Worm (Caenorhabditis elegans) whole organism, late embryonic: ENCODE data around the gene nhr-221.
A peak's percentile ranks its signal among the peaks of the same experiment; 100 is the strongest.
"Not testable (repeated sequence)": the region's sequence is repeated elsewhere in the genome, so short reads cannot be mapped to it uniquely, and the experiment has no call there.

Source experiments
- C08G9.2 ChIP-seq: sonication (generic microtip); optimal IDR thresholded peaks from 2 replicates; lab custom pipeline; 2016; ENCODE audit warnings: mild to moderate bottlenecking, missing genetic modification characterization, moderate library complexity, missing compliant biosample characterization
- C38D4.7 ChIP-seq: fragments of 200-800 bp; sonication (Bioruptor generic); optimal IDR thresholded peaks from 2 replicates; lab custom pipeline; 2018; ENCODE audit warnings: mild to moderate bottlenecking, missing genetic modification characterization, moderate library complexity, missing compliant biosample characterization
- F13H6.1 ChIP-seq: sonication (generic microtip); optimal IDR thresholded peaks from 2 replicates; lab custom pipeline; 2016; ENCODE audit warnings: missing genetic modification characterization, missing compliant biosample characterization
- T23F11.4 ChIP-seq: fragments of 200-800 bp; sonication (Bioruptor generic); optimal IDR thresholded peaks from 2 replicates; lab custom pipeline; 2018; ENCODE audit warnings: mild to moderate bottlenecking, missing genetic modification characterization, missing compliant biosample characterization
- ceh-14 ChIP-seq: sonication (generic microtip); optimal IDR thresholded peaks from 2 replicates; lab custom pipeline; 2016; ENCODE audit warnings: missing genotype, missing genetic modification characterization, missing compliant biosample characterization
- ceh-2 ChIP-seq: sonication (generic microtip); optimal IDR thresholded peaks from 2 replicates; lab custom pipeline; 2016; ENCODE audit warnings: missing genotype, missing genetic modification characterization, missing compliant biosample characterization
- ceh-22 ChIP-seq: sonication (generic microtip); optimal IDR thresholded peaks from 2 replicates; lab custom pipeline; 2017; ENCODE audit warnings: missing biosample characterization, missing genetic modification characterization
- ceh-31 ChIP-seq: sonication (generic microtip); optimal IDR thresholded peaks from 2 replicates; lab custom pipeline; 2016; ENCODE audit warnings: missing genetic modification characterization, missing compliant biosample characterization
- ceh-48 ChIP-seq: sonication (generic microtip); optimal IDR thresholded peaks from 2 replicates; lab custom pipeline; 2016; ENCODE audit warnings: missing genetic modification characterization, inconsistent platforms, missing compliant biosample characterization
- che-1 ChIP-seq: sonication (generic microtip); optimal IDR thresholded peaks from 2 replicates; lab custom pipeline; 2016; ENCODE audit warnings: mild to moderate bottlenecking, missing genetic modification characterization, missing compliant biosample characterization
- elt-2 ChIP-seq: sonication (generic microtip); optimal IDR thresholded peaks from 2 replicates; lab custom pipeline; 2016; ENCODE audit warnings: missing genetic modification reagents, missing genetic modification characterization, missing compliant biosample characterization
- ets-4 ChIP-seq: sonication (generic microtip); optimal IDR thresholded peaks from 2 replicates; lab custom pipeline; 2016; ENCODE audit warnings: missing genetic modification characterization, missing compliant biosample characterization
- fax-1 ChIP-seq: sonication (generic microtip); optimal IDR thresholded peaks from 2 replicates; lab custom pipeline; 2016; ENCODE audit warnings: missing genotype, missing genetic modification characterization, missing compliant biosample characterization
- fkh-6 ChIP-seq: sonication (generic microtip); optimal IDR thresholded peaks from 2 replicates; lab custom pipeline; 2016; ENCODE audit warnings: missing genetic modification characterization, missing compliant biosample characterization
- gmeb-2 ChIP-seq: sonication (generic microtip); optimal IDR thresholded peaks from 2 replicates; lab custom pipeline; 2016; ENCODE audit warnings: missing genetic modification characterization, inconsistent platforms, missing compliant biosample characterization
- hlh-13 ChIP-seq: fragments of 200-800 bp; sonication (Bioruptor generic); optimal IDR thresholded peaks from 2 replicates; lab custom pipeline; 2018; ENCODE audit warnings: mild to moderate bottlenecking, missing genetic modification characterization, missing compliant biosample characterization
- hlh-6 ChIP-seq: sonication (generic microtip); optimal IDR thresholded peaks from 2 replicates; lab custom pipeline; 2016; ENCODE audit warnings: missing genotype, missing genetic modification characterization, missing compliant biosample characterization
- hlh-8 ChIP-seq: sonication (generic microtip); optimal IDR thresholded peaks from 2 replicates; lab custom pipeline; 2016; ENCODE audit warnings: missing genotype, missing genetic modification characterization, missing compliant biosample characterization
- lim-6 ChIP-seq: sonication (generic microtip); optimal IDR thresholded peaks from 2 replicates; lab custom pipeline; 2016; ENCODE audit warnings: missing genetic modification characterization, missing compliant biosample characterization
- madf-2 ChIP-seq: sonication (generic microtip); optimal IDR thresholded peaks from 2 replicates; lab custom pipeline; 2017; ENCODE audit warnings: missing genetic modification characterization, missing compliant biosample characterization
- mec-3 ChIP-seq: sonication (generic microtip); optimal IDR thresholded peaks from 2 replicates; lab custom pipeline; 2016; ENCODE audit warnings: borderline replicate concordance, missing genetic modification characterization, missing compliant biosample characterization
- nfya-1 ChIP-seq: sonication (generic microtip); optimal IDR thresholded peaks from 2 replicates; lab custom pipeline; 2017; ENCODE audit warnings: missing genetic modification characterization, mild to moderate bottlenecking, missing compliant biosample characterization, antibody characterized with exemption, moderate library complexity
- nhr-11 ChIP-seq: fragments of 150-350 bp; optimal IDR thresholded peaks from 2 replicates; lab custom pipeline; 2014; ENCODE audit warnings: missing biosample characterization, missing genetic modification characterization
- npax-4 ChIP-seq: sonication (generic microtip); optimal IDR thresholded peaks from 2 replicates; lab custom pipeline; 2016; ENCODE audit warnings: missing genetic modification characterization, missing compliant biosample characterization
- odd-2 ChIP-seq: sonication (generic microtip); optimal IDR thresholded peaks from 2 replicates; lab custom pipeline; 2017; ENCODE audit warnings: antibody characterized with exemption, mild to moderate bottlenecking, missing genetic modification characterization, missing compliant biosample characterization
- pag-3 ChIP-seq: sonication (generic microtip); optimal IDR thresholded peaks from 2 replicates; lab custom pipeline; 2016; ENCODE audit warnings: missing compliant biosample characterization, missing genetic modification characterization, borderline replicate concordance
- pha-2 ChIP-seq: sonication (generic microtip); optimal IDR thresholded peaks from 2 replicates; lab custom pipeline; 2017; ENCODE audit warnings: mild to moderate bottlenecking, missing genetic modification characterization, missing compliant biosample characterization
- pha-4 ChIP-seq: fragments of 150-350 bp; optimal IDR thresholded peaks from 2 replicates; lab custom pipeline; 2018; ENCODE audit warnings: missing biosample characterization, missing genetic modification reagents, missing genetic modification characterization
- ref-2 ChIP-seq: sonication (generic microtip); optimal IDR thresholded peaks from 2 replicates; lab custom pipeline; 2016; ENCODE audit warnings: missing genetic modification characterization, missing compliant biosample characterization
- sdc-2 ChIP-seq: sonication (generic microtip); optimal IDR thresholded peaks from 2 replicates; lab custom pipeline; 2016; ENCODE audit warnings: missing genotype, missing genetic modification characterization, missing compliant biosample characterization
- sox-4 ChIP-seq: sonication (generic microtip); optimal IDR thresholded peaks from 2 replicates; lab custom pipeline; 2017; ENCODE audit warnings: mild to moderate bottlenecking, missing genetic modification characterization, inconsistent platforms, missing compliant biosample characterization
- syd-9 ChIP-seq: sonication (generic microtip); optimal IDR thresholded peaks from 2 replicates; lab custom pipeline; 2016; ENCODE audit warnings: mild to moderate bottlenecking, missing genetic modification characterization, moderate library complexity, missing compliant biosample characterization
- tbx-2 ChIP-seq: sonication (generic microtip); optimal IDR thresholded peaks from 2 replicates; lab custom pipeline; 2016; ENCODE audit warnings: missing genetic modification characterization, missing compliant biosample characterization
- unc-42 ChIP-seq: sonication (generic microtip); optimal IDR thresholded peaks from 2 replicates; lab custom pipeline; 2016; ENCODE audit warnings: missing genotype, missing genetic modification characterization, missing compliant biosample characterization
- unc-86 ChIP-seq: sonication (generic microtip); optimal IDR thresholded peaks from 2 replicates; lab custom pipeline; 2016; ENCODE audit warnings: missing genetic modification characterization, missing compliant biosample characterization
- ztf-16 ChIP-seq: sonication (generic microtip); optimal IDR thresholded peaks from 2 replicates; lab custom pipeline; 2017; ENCODE audit warnings: missing genetic modification characterization, missing compliant biosample characterization

nhr-221 gene

DNA sequence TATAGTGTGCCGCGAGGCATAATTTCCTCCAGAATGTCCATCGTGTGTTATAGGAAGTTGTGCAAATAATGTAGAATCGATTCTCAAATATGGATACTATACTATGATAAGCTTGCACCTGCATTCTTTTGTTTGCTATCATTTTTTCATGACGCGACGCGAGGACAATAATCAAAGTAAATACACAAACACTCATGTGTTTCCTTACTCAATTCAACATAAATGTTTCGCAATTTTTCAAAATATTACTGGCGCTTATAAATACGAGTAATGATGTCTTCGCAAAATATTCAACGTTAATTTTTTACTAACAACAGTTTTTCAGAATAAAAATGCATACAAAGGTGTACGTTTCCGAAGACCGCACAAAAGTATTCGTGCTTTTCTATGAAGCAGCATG is 11.9 kb downstream of the nhr-221 start, which contains the start of gene irg-1:
Gene irg-1 (plus strand): TSS at position 326 of the 400 bp plus-strand sequence.
- TF ChIP-seq lim-6 = no peak
- TF ChIP-seq ceh-14 (tag; lab: Kevin White, UChicago) = no peak
- TF ChIP-seq, all 69 proteins: peak for 0

DNA sequence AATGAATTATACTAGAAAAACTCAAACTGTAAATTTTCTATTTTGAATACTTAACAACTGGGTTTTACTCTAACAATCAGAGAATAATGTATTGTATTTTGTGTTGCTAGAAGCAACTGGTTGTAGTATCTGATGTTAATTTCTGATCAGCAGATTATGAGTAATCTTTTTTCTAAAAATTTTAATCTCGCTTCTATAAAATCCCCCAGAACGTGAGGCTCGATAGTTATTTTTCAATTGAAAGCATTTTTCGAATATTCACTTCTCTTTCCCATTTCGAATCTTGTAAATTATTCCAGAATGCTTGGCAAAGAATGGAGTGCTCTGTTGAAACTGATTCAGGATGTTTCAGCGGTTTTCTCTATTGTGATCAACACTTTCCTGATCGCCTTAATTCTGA is 17.3 kb downstream of the nhr-221 start, which contains the start of gene str-227:
Gene str-227 (plus strand): TSS at position 301 of the 400 bp plus-strand sequence.
- no peak for TF ChIP-seq madf-2 (tag; lab: Kevin White, UChicago)
- TF ChIP-seq ets-4 (tag; lab: Kevin White, UChicago) = no peak
- no peak for TF ChIP-seq ceh-22
- TF ChIP-seq fax-1 (tag; lab: Kevin White, UChicago) = no peak

DNA sequence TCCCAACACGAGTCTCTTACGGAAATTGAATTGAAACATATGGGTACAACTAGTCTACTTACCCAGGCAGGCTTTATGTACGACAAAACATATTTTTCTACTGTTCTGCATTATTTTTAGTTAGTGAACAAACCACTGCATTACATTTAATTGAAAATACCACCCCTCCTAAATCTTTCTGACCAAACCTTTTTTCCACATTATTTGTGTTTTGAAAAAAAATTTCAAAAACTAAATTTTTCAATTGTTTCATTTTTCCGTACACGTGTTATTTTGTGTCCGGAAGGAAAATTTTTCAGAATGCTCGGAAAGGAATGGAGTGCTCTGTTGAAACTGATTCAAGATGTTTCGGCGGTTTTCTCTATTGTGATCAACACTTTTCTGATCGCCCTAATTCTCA is 22.8 kb downstream of the nhr-221 start, which contains the start of gene str-226:
Gene str-226 (plus strand): TSS at position 301 of the 400 bp plus-strand sequence.
- TF ChIP-seq pha-4 (tag; lab: Kevin White, UChicago) (no peak), pha-2 (tag; lab: Kevin White, UChicago) (no peak), mec-3 (no peak)

DNA sequence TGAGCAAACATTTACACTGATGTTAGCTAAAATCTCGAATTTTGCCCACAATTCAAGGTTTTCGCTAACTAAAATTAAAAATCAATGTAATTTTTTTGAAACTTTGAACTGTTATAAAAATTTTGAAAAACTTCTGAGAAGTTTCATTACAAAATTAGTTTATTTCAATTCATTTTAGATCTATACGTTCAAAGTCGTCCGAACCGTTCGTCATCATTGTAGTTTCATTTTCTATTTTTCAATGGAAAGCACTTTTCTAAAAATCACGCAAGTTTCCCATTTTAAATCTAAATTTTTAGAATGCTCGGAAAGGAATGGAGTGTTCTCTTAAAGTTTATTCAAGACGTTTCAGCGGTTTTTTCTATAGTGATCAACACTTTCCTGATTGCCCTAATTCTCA is 25.3 kb downstream of the nhr-221 start, which contains the start of gene str-228:
Gene str-228 (plus strand): TSS at position 301 of the 400 bp plus-strand sequence.
- TF ChIP-seq unc-86 (no peak), hlh-8 (tag; lab: Kevin White, UChicago) (no peak), ets-4 (tag; lab: Kevin White, UChicago) (no peak), nhr-11 (no peak), pag-3 (no peak), ref-2 (no peak), hlh-13 (GFP tag; lab: Kevin White, UChicago) (no peak), fax-1 (tag; lab: Kevin White, UChicago) (no peak), C08G9.2 (tag; lab: Kevin White, UChicago) (no peak), gmeb-2 (tag; lab: Kevin White, UChicago) (no peak), che-1 (tag; lab: Kevin White, UChicago) (no peak), unc-42 (tag; lab: Kevin White, UChicago) (no peak), sox-4 (tag; lab: Kevin White, UChicago) (no peak), pha-4 (tag; lab: Kevin White, UChicago) (no peak), hlh-6 (tag; lab: Kevin White, UChicago) (no peak)

DNA sequence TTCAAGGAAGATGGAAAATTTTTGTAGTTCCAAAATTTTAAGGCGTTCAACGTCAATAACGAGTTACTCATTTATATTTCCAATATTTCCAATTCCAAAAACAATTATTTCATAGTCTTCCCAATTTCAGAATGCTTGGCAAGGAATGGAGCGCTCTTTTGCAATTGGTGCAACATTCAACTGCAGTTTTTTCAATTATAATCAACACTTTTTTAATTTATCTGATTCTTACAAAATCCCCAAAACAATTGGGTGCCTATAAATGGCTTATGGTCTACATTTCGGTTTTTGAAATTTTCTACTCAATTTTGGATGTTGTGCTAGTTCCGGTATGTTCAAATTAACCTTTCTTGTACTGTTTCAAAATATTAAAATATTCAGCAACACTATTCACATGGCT is 27.5 kb downstream of the nhr-221 start, which contains the start of gene str-225:
Gene str-225 (plus strand): TSS at position 132 of the 400 bp plus-strand sequence.
- no peak for TF ChIP-seq ceh-48 (tag; lab: Kevin White, UChicago)

DNA sequence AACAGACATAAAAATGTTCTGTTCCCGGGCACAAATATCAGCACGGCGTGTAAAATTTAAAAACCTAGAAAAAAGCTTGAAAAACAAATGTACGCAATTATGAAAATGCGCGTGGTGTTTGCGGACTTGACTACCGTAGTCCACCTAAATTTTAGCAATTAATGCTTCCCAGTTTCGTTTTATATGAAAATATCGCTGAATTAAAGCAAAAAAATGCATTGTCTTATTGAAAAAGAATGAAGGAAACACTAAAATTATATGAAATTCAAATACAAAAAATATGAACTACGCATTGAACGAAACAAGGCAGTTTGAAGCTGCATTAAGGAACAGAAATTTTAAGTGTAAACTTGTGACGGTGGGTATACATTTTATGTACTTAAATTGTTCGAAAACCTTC is 28.9 kb downstream of the nhr-221 start, which contains the start of gene ugt-64:
Gene ugt-64 (minus strand): TSS at position 101 of the 400 bp plus-strand sequence.
- not testable (repeated sequence) for TF ChIP-seq nfya-1 (tag; lab: Kevin White, UChicago); fkh-6 (tag; lab: Kevin White, UChicago); ztf-16

DNA sequence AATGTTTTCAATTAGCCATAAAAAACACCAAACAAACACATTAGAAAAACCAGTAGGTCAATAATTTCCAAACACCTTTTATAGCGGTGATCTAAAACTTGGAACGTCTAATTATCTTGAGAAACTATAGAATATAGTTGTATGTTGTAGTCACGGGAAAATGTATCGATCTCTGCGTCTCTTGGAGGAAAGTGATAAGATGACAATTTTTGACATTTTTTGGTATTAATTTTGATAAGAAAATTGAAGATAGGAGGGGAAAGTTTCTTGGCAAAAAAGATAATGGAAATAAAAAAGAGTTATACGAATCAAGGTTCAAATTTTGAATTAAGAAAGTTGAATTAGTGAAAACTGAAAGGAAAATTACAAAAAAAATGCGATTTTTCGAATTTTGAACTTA is 29.4 kb downstream of the nhr-221 start:
- TF ChIP-seq elt-2 (tag; lab: Kevin White, UChicago) (peak; percentile 91), sdc-2 (tag; lab: Kevin White, UChicago) (no peak)

DNA sequence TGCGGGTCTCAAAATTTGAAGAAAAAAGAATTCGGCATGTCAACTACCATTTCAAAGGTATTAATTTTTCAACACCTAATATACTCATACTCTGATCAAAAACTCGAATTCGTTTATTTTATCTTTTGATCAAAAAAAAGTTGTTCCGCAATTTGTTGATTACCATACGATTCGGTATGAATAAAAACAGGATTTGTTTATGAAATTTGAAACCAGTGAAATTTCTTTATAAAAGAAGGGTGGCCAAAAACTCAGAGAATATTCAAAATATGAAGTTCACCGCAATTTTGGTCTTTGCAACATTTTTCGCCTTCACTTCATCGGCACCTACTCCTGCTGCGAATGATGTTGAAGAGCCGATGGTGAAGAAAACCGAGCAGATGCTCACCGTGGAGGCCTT is 33.1 kb downstream of the nhr-221 start, which contains the start of the genes C07G3.8 and C07G3.10:
Gene C07G3.8 (minus strand): TSS at position 101 of the 400 bp plus-strand sequence.
Gene C07G3.10 (plus strand): TSS at position 270 of the 400 bp plus-strand sequence.
- TF ChIP-seq nfya-1 (tag; lab: Kevin White, UChicago) = no peak
- no peak for TF ChIP-seq tbx-2 (tag; lab: Kevin White, UChicago)
- TF ChIP-seq syd-9 (tag; lab: Kevin White, UChicago) = no peak
- TF ChIP-seq T23F11.4 = no peak
- TF ChIP-seq pag-3 = no peak
- no peak for TF ChIP-seq ceh-31 (tag; lab: Kevin White, UChicago)
- no peak for TF ChIP-seq sox-4 (tag; lab: Kevin White, UChicago)
- no peak for TF ChIP-seq odd-2
- no peak for TF ChIP-seq ceh-2
- no peak for TF ChIP-seq npax-4 (tag; lab: Kevin White, UChicago)
- TF ChIP-seq C38D4.7 (GFP tag; lab: Kevin White, UChicago) = no peak
- TF ChIP-seq F13H6.1 (tag; lab: Kevin White, UChicago) = no peak
